Worm (Caenorhabditis elegans): ENCODE measurements around the gene T22E5.1.

Gene T22E5.1

ce11 chrX:6408713-6409112 is 4.0 kb upstream of the T22E5.1 start:
- TF ChIP-seq F13H6.1 (tag; optimal IDR thresholded peaks at IDR 0.05) (no peak), skn-1 (tag; optimal IDR thresholded peaks at IDR 0.05) (no peak), crh-2 (tag; optimal IDR thresholded peaks at IDR 0.05) (no peak), lsy-2 (tag; optimal IDR thresholded peaks at IDR 0.05) (no peak), ZK546.5 (tag; optimal IDR thresholded peaks at IDR 0.05) (no peak), nhr-237 (tag; optimal IDR thresholded peaks at IDR 0.05) (no peak), nhr-77 (tag; optimal IDR thresholded peaks at IDR 0.05) (no peak), alr-1 (tag; optimal IDR thresholded peaks at IDR 0.05) (no peak), unc-55 (GFP tag; optimal IDR thresholded peaks at IDR 0.05) (no peak), blmp-1 (tag; optimal IDR thresholded peaks at IDR 0.05; ENCODE audit: insufficient read depth) (no peak), lin-39 (tag; optimal IDR thresholded peaks at IDR 0.05) (no peak)

- TF ChIP-seq lsy-2 (tag; optimal IDR thresholded peaks at IDR 0.05): peak in 1 of 2 experiments; percentile 25
- TF ChIP-seq F13H6.1 (tag; optimal IDR thresholded peaks at IDR 0.05): peak; percentile 87
- TF ChIP-seq unc-55 (GFP tag; optimal IDR thresholded peaks at IDR 0.05): no peak
- peak; percentile 3 for TF ChIP-seq C34F6.9 (tag; optimal IDR thresholded peaks at IDR 0.05)
- peak; percentile 80 for TF ChIP-seq sma-9 (GFP tag; optimal IDR thresholded peaks at IDR 0.05)
- no peak for TF ChIP-seq sma-9 (tag; optimal IDR thresholded peaks at IDR 0.05)
- peak; percentile 61 for TF ChIP-seq nhr-129 (tag; optimal IDR thresholded peaks at IDR 0.05)
- no peak for TF ChIP-seq crh-2 (tag; optimal IDR thresholded peaks at IDR 0.05)
Measured at ce11 chrX:6410177-6410765, 2.4 kb upstream of the T22E5.1 start, which contains the start of gene mup-2. mup-2 (minus strand) TSS chrX:6410227.

- TF ChIP-seq snpc-4 (tag; optimal IDR thresholded peaks at IDR 0.05) (no peak), gmeb-1 (tag; optimal IDR thresholded peaks at IDR 0.05) (no peak), mdl-1 (tag; optimal IDR thresholded peaks at IDR 0.05) (no peak), Y55F3AM.14 (GFP tag; optimal IDR thresholded peaks at IDR 0.05) (no peak), nhr-25 (tag; optimal IDR thresholded peaks at IDR 0.05) (no peak), ceh-82 (tag; optimal IDR thresholded peaks at IDR 0.05) (no peak), mbf-1 (tag; optimal IDR thresholded peaks at IDR 0.05) (no peak)
Measured at ce11 chrX:6413583-6413982, 908 bp downstream of the T22E5.1 start.

ce11 chrX:6416357-6417087 is 3.8 kb downstream of the T22E5.1 start, which contains the start of gene T22E5.6:
T22E5.6 (minus strand) TSS chrX:6416407.
- no peak for TF ChIP-seq nhr-77 (tag; optimal IDR thresholded peaks at IDR 0.05)
- TF ChIP-seq ama-1 (optimal IDR thresholded peaks at IDR 0.05): no peak
- peak; percentile 5 for TF ChIP-seq blmp-1 (tag; optimal IDR thresholded peaks at IDR 0.05; ENCODE audit: insufficient read depth)
- no peak for TF ChIP-seq ceh-16 (tag; optimal IDR thresholded peaks at IDR 0.05)
- peak; percentile 52 for TF ChIP-seq nhr-129 (tag; optimal IDR thresholded peaks at IDR 0.05)

ce11 chrX:6419113-6419512 is 6.4 kb downstream of the T22E5.1 start:
- TF ChIP-seq egl-27 (tag; optimal IDR thresholded peaks at IDR 0.05): no peak
- no peak for TF ChIP-seq ceh-82 (tag; optimal IDR thresholded peaks at IDR 0.05)
- TF ChIP-seq ztf-1 (GFP tag; conservative IDR thresholded peaks at IDR 0.05): no peak
- no peak for TF ChIP-seq aly-2 (tag; optimal IDR thresholded peaks at IDR 0.05)
- no peak for TF ChIP-seq gmeb-1 (tag; optimal IDR thresholded peaks at IDR 0.05)
- no peak for TF ChIP-seq nhr-6 (tag; optimal IDR thresholded peaks at IDR 0.05)
- no peak for TF ChIP-seq skn-1 (tag; optimal IDR thresholded peaks at IDR 0.05)
- no peak for TF ChIP-seq nhr-10 (tag; optimal IDR thresholded peaks at IDR 0.05)
- TF ChIP-seq lsy-2 (tag; optimal IDR thresholded peaks at IDR 0.05): no peak
- TF ChIP-seq C34F6.9 (tag; optimal IDR thresholded peaks at IDR 0.05): no peak
- no peak for TF ChIP-seq mab-5 (tag; optimal IDR thresholded peaks at IDR 0.05)
- no peak for TF ChIP-seq ceh-16 (tag; optimal IDR thresholded peaks at IDR 0.05)
- TF ChIP-seq fos-1 (tag; optimal IDR thresholded peaks at IDR 0.05): no peak
- TF ChIP-seq unc-39 (tag; optimal IDR thresholded peaks at IDR 0.05): no peak

Data from whole organism, L2 larva.